Worm (Caenorhabditis elegans) whole organism, L1 larva: Measurements from ENCODE around the gene col-78.

Experiments
- C16A3.4 ChIP-seq: fragments of 150-350 bp; optimal IDR thresholded peaks from 2 replicates; lab custom pipeline; 2014; ENCODE audit warnings: missing biosample characterization, missing genetic modification characterization
- C34B4.2 ChIP-seq: sonication (generic microtip); optimal IDR thresholded peaks from 2 replicates; lab custom pipeline; 2017; ENCODE audit warnings: mild to moderate bottlenecking, missing genetic modification characterization, missing compliant biosample characterization
- F16B12.6 ChIP-seq: fragments of 150-350 bp; optimal IDR thresholded peaks from 2 replicates; lab custom pipeline; 2014; ENCODE audit warnings: missing biosample characterization, missing genetic modification characterization
- aha-1 ChIP-seq: fragments of 150-350 bp; optimal IDR thresholded peaks from 2 replicates; lab custom pipeline; 2014; ENCODE audit warnings: missing biosample characterization, missing genetic modification characterization
- alr-1 ChIP-seq: fragments of 200-800 bp; sonication (Bioruptor generic); optimal IDR thresholded peaks from 2 replicates; lab custom pipeline; 2018; ENCODE audit warnings: borderline replicate concordance, mild to moderate bottlenecking, missing genetic modification characterization, missing compliant biosample characterization
- aly-2 ChIP-seq: fragments of 150-350 bp; optimal IDR thresholded peaks from 2 replicates; lab custom pipeline; 2014; ENCODE audit warnings: missing biosample characterization, missing genetic modification characterization
- ama-1 ChIP-seq: fragments of 150-350 bp; optimal IDR thresholded peaks from 2 replicates; lab custom pipeline; 2014
- ces-1 ChIP-seq: fragments of 150-350 bp; optimal IDR thresholded peaks from 2 replicates; lab custom pipeline; 2014; ENCODE audit warnings: missing biosample characterization, missing genetic modification reagents, missing genetic modification characterization
- efl-1 ChIP-seq, 4 experiments: fragments of 150-350 bp; optimal IDR thresholded peaks in 3 of 4; peaks in 1 of 4; 1 replicate in 1 of 4; 2 replicates in 3 of 4; lab custom pipeline; 2014; ENCODE audit warnings: missing biosample characterization in 2 of 4, missing genetic modification characterization in 2 of 4, missing genetic modification reagents in 2 of 4
- fkh-4 ChIP-seq: sonication (generic microtip); optimal IDR thresholded peaks from 2 replicates; lab custom pipeline; 2016; ENCODE audit warnings: missing compliant biosample characterization, missing genetic modification characterization, borderline replicate concordance
- fkh-8 ChIP-seq: sonication (generic microtip); optimal IDR thresholded peaks from 2 replicates; lab custom pipeline; 2016; ENCODE audit warnings: mild to moderate bottlenecking, missing genetic modification characterization, missing compliant biosample characterization
- fos-1 ChIP-seq: fragments of 150-350 bp; optimal IDR thresholded peaks from 2 replicates; lab custom pipeline; 2014; ENCODE audit warnings: missing biosample characterization, missing genetic modification characterization
- grh-1 ChIP-seq: fragments of 200-800 bp; sonication (Bioruptor generic); IDR thresholded peaks from 2 replicates; pipeline ENCODE4 v1.3.6; 2022; ENCODE audit warnings: missing genetic modification reagents, missing genetic modification characterization, missing compliant biosample characterization
- hlh-17 ChIP-seq: fragments of 200-800 bp; sonication (Bioruptor generic); optimal IDR thresholded peaks from 2 replicates; lab custom pipeline; 2018; ENCODE audit warnings: missing genetic modification characterization, mild to moderate bottlenecking, missing compliant biosample characterization, moderate library complexity, borderline replicate concordance
- hlh-4 ChIP-seq: sonication (generic microtip); optimal IDR thresholded peaks from 2 replicates; lab custom pipeline; 2016; ENCODE audit warnings: mild to moderate bottlenecking, missing genetic modification characterization, missing compliant biosample characterization
- irx-1 ChIP-seq: sonication (generic microtip); optimal IDR thresholded peaks from 2 replicates; lab custom pipeline; 2016; ENCODE audit warnings: missing genetic modification characterization, missing compliant biosample characterization
- isw-1 ChIP-seq: fragments of 200-800 bp; sonication (Bioruptor generic); IDR thresholded peaks from 2 replicates; pipeline ENCODE4 v1.3.6; 2022; ENCODE audit warnings: missing genetic modification characterization, missing compliant biosample characterization
- jun-1 ChIP-seq: fragments of 150-350 bp; optimal IDR thresholded peaks from 2 replicates; lab custom pipeline; 2014; ENCODE audit warnings: missing biosample characterization, missing genetic modification reagents, missing genetic modification characterization
- lin-13 ChIP-seq: fragments of 150-350 bp; optimal IDR thresholded peaks from 2 replicates; lab custom pipeline; 2014; ENCODE audit warnings: missing biosample characterization, missing genetic modification reagents, missing genetic modification characterization
- lin-39 ChIP-seq: fragments of 150-350 bp; optimal IDR thresholded peaks from 2 replicates; lab custom pipeline; 2014; ENCODE audit warnings: missing biosample characterization, missing genetic modification reagents, missing genetic modification characterization
- lir-3 ChIP-seq: sonication (generic microtip); optimal IDR thresholded peaks from 2 replicates; lab custom pipeline; 2016; ENCODE audit warnings: mild to moderate bottlenecking, missing genetic modification characterization, moderate library complexity, missing compliant biosample characterization; ENCODE audit not compliant: poor library complexity
- lsy-2 ChIP-seq, 2 experiments: fragments of 150-350 bp; optimal IDR thresholded peaks; 2 replicates each; lab custom pipeline; 2014; ENCODE audit warnings: missing biosample characterization in 2 of 2, missing genetic modification characterization in 2 of 2
- mef-2 ChIP-seq: fragments of 150-350 bp; optimal IDR thresholded peaks from 2 replicates; lab custom pipeline; 2014; ENCODE audit warnings: missing biosample characterization, missing genetic modification characterization
- nhr-12 ChIP-seq: sonication (generic microtip); optimal IDR thresholded peaks from 2 replicates; lab custom pipeline; 2017; ENCODE audit warnings: missing biosample characterization, missing genetic modification characterization
- nhr-237 ChIP-seq: fragments of 150-350 bp; optimal IDR thresholded peaks from 2 replicates; lab custom pipeline; 2014; ENCODE audit warnings: missing biosample characterization, missing genetic modification characterization
- nhr-28 ChIP-seq: fragments of 150-350 bp; optimal IDR thresholded peaks from 2 replicates; lab custom pipeline; 2014; ENCODE audit warnings: missing biosample characterization, missing genetic modification characterization
- nhr-47 ChIP-seq: sonication (generic microtip); optimal IDR thresholded peaks from 2 replicates; lab custom pipeline; 2016; ENCODE audit warnings: mild to moderate bottlenecking, missing genetic modification characterization, moderate library complexity, missing compliant biosample characterization
- nhr-76 ChIP-seq: sonication (generic microtip); optimal IDR thresholded peaks from 2 replicates; lab custom pipeline; 2017; ENCODE audit warnings: missing biosample characterization, missing genetic modification characterization
- nhr-84 ChIP-seq: sonication (generic microtip); optimal IDR thresholded peaks from 2 replicates; lab custom pipeline; 2017; ENCODE audit warnings: missing biosample characterization, missing genetic modification characterization
- rnt-1 ChIP-seq: sonication (generic microtip); optimal IDR thresholded peaks from 2 replicates; lab custom pipeline; 2016; ENCODE audit warnings: mild to moderate bottlenecking, missing genetic modification characterization, moderate library complexity, missing compliant biosample characterization
- skn-1 ChIP-seq: fragments of 150-350 bp; optimal IDR thresholded peaks from 2 replicates; lab custom pipeline; 2014; ENCODE audit warnings: missing biosample characterization, missing genetic modification characterization
- snpc-4 ChIP-seq: fragments of 150-350 bp; optimal IDR thresholded peaks from 2 replicates; lab custom pipeline; 2014; ENCODE audit warnings: missing biosample characterization, missing genetic modification characterization
- sox-4 ChIP-seq: sonication (generic microtip); optimal IDR thresholded peaks from 2 replicates; lab custom pipeline; 2016; ENCODE audit warnings: missing genetic modification characterization, missing compliant biosample characterization
- sptf-1 ChIP-seq: fragments of 150-350 bp; optimal IDR thresholded peaks from 2 replicates; lab custom pipeline; 2014; ENCODE audit warnings: missing biosample characterization, missing genetic modification characterization
- tlp-1 ChIP-seq: fragments of 150-350 bp; optimal IDR thresholded peaks from 2 replicates; lab custom pipeline; 2014; ENCODE audit warnings: missing biosample characterization, missing genetic modification characterization

col-78 gene

DNA sequence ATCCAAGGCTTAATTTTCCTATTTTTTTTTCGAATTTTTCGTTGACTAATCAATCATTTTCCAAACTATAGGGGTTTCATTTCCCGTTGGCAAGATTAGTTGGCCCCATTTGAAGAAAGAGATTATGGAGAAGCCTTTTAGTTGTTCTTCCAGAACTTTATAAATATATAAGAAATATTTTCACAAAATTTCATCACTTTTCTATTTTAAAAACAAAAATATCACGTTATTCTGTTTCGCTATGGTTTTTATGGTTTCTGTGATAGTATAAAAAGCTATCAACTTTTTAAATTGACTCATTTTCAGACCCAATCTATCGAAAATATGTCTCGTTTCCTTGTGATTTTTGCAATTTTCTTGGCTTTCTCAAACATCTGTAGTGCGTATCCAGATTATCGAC is 16.5 kb upstream of the col-78 start, which contains the start of gene nlp-78:
TSS of gene nlp-78 (plus strand) at position 301 of the 400 bp plus-strand sequence.
- TF ChIP-seq rnt-1 (tag; lab: Kevin White, UChicago) (no peak), nhr-237 (tag; lab: Kevin White, UChicago) (no peak), C34B4.2 (tag; lab: Kevin White, UChicago) (no peak), nhr-28 (tag; lab: Kevin White, UChicago) (no peak), hlh-17 (no peak), aha-1 (tag; lab: Kevin White, UChicago) (no peak), ama-1 (lab: Kevin White, UChicago) (no peak)

DNA sequence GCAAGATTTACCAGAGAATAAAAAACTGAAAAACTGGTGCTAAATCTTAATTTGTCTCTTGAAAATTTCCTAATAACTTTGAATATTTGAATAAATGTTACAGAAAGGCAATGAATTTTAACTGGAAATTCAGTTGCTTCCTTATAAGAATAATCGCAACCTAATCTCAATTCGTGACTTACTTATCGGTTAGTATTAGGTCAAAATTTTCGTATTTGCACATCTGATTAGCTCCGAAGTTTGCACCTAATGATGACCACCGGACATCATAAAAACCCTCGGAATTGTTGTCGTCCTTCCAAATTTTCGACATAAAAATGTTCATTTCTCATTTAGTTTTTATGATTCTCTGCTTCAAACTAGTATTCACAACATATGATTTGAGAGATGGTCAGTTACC is 14.5 kb upstream of the col-78 start, which contains the start of gene C16D2.3:
TSS of gene C16D2.3 (plus strand) at position 301 of the 400 bp plus-strand sequence.
- TF ChIP-seq efl-1 (optimal IDR thresholded peaks at IDR 0.05; lab: Kevin White, UChicago) (no peak), efl-1 (GFP tag; optimal IDR thresholded peaks at IDR 0.05 in 1 of 2; lab: Kevin White, UChicago) (no peak), fkh-4 (tag; lab: Kevin White, UChicago) (no peak), lsy-2 (tag; optimal IDR thresholded peaks at IDR 0.05; lab: Kevin White, UChicago) (no peak), lin-39 (tag; lab: Kevin White, UChicago) (no peak), F16B12.6 (no peak), nhr-84 (no peak), grh-1 (GFP tag; lab: Robert Waterston, UW) (no peak), alr-1 (no peak), irx-1 (tag; lab: Kevin White, UChicago) (no peak), nhr-12 (tag; lab: Kevin White, UChicago) (no peak), lin-13 (GFP tag; lab: Kevin White, UChicago) (no peak), skn-1 (no peak), nhr-76 (no peak)

DNA sequence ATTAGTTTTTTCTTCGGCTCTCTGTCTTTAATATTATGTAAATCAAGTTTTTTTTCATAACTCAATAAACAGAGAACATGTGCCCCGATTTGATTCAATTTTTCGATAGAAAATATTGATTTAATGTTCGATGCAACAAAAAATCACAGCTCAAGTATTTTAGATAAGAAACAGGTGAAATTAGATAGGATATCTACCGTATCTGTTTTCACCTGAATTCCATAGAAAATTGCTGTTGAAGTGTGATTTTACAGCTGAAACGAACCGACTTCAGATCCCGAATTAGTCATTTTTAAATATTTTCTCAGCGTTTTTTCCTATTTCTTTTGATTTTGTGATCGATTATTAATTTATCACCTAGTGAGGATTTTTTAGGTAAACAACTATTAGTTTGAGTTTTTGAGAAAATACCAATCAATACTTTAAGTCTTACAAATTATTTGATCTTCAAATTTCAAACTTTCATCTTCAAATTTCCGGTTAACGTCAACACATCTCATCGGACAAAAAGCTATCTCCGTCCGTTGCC is 13.1 kb upstream of the col-78 start, which contains the start of gene Y9C2UA.1:
TSS of gene Y9C2UA.1 (plus strand) at position 479 of the 529 bp plus-strand sequence.
- TF ChIP-seq isw-1 (GFP tag; lab: Robert Waterston, UW) = no peak
- TF ChIP-seq fkh-8 (tag; lab: Kevin White, UChicago) = peak; percentile 29
- no peak for TF ChIP-seq aha-1 (tag; lab: Kevin White, UChicago)
- TF ChIP-seq mef-2 (tag; lab: Kevin White, UChicago) = no peak
- TF ChIP-seq sptf-1 (tag; lab: Kevin White, UChicago) = no peak
- TF ChIP-seq aly-2 (tag; lab: Kevin White, UChicago) = no peak
- no peak for TF ChIP-seq F16B12.6
- TF ChIP-seq nhr-47 (tag; lab: Kevin White, UChicago) = peak; percentile 21
- TF ChIP-seq tlp-1 (tag; lab: Kevin White, UChicago) = no peak
- TF ChIP-seq C16A3.4 (tag; lab: Kevin White, UChicago) = no peak
- TF ChIP-seq hlh-4 (tag; lab: Kevin White, UChicago) = peak; percentile 90
- no peak for TF ChIP-seq ces-1 (GFP tag; lab: Kevin White, UChicago)
- no peak for TF ChIP-seq lir-3
- TF ChIP-seq fkh-4 (tag; lab: Kevin White, UChicago) = no peak
- no peak for TF ChIP-seq jun-1 (tag; lab: Kevin White, UChicago)
- no peak for TF ChIP-seq fos-1 (tag; lab: Kevin White, UChicago)

- TF ChIP-seq sox-4 (no peak), fkh-8 (tag; lab: Kevin White, UChicago) (peak; percentile 57)
Observed at ce11 chrII:9141110-9141509, 11.2 kb upstream of the col-78 start.

DNA sequence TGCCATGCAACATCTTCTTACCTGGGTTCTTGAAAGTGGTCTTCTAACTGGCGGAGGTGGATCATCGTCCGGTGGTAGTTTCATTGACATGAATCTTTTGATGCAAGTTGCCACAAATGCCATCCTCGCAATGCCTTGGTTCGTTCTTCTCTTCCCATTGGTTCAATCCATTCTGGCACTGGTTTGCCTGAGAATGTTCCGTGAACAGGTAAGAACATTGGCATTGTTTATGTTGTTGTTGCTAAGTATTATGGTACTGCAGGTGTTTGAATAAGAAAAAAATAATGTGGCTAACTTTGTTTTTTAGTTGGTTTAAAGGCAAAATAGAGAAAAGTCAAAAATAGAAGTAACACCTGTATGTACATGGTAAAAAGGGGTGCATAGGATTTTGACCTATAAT is 8.5 kb upstream of the col-78 start:
- no peak for TF ChIP-seq snpc-4 (tag; lab: Kevin White, UChicago)
- TF ChIP-seq efl-1 (optimal IDR thresholded peaks at IDR 0.05; lab: Kevin White, UChicago) = no peak
- TF ChIP-seq efl-1 (GFP tag; optimal IDR thresholded peaks at IDR 0.05 in 1 of 2; lab: Kevin White, UChicago) = peak in 1 of 2 experiments; percentile 15
